Fruit fly (Drosophila melanogaster) whole organism, wandering third instar larva: ENCODE data around the gene CG6878.

ENCODE experiments used
- Abd-B ChIP-seq: fragments of >200 bp; optimal IDR thresholded peaks from 2 replicates; lab custom pipeline; 2017; ENCODE audit warnings: missing biosample characterization, missing genetic modification characterization
- CG32264 ChIP-seq: fragments of 200-800 bp; sonication (Bioruptor generic); optimal IDR thresholded peaks from 2 replicates; lab custom pipeline; 2016; ENCODE audit warnings: missing biosample characterization, missing genetic modification characterization
- CG9705 ChIP-seq: fragments of 200-800 bp; sonication (Bioruptor generic); optimal IDR thresholded peaks from 2 replicates; lab custom pipeline; 2018; ENCODE audit warnings: missing biosample characterization, mild to moderate bottlenecking, missing genetic modification characterization
- CrebA ChIP-seq: fragments of 200-800 bp; sonication (Bioruptor generic); optimal IDR thresholded peaks from 2 replicates; lab custom pipeline; 2016; ENCODE audit warnings: missing biosample characterization, mild to moderate bottlenecking, missing genetic modification characterization, borderline replicate concordance
- Dfd ChIP-seq: fragments of >200 bp; optimal IDR thresholded peaks from 2 replicates; lab custom pipeline; 2017; ENCODE audit warnings: missing biosample characterization, missing genetic modification characterization
- Dif ChIP-seq: fragments of 200-275, 200-300 bp; sonication (Bioruptor generic); optimal IDR thresholded peaks from 2 replicates; lab custom pipeline; 2018; ENCODE audit warnings: missing biosample characterization, missing genetic modification characterization; ENCODE audit not compliant: partially characterized antibody
- GATAd ChIP-seq: sonication (Bioruptor generic); optimal IDR thresholded peaks from 2 replicates; lab custom pipeline; 2016; ENCODE audit warnings: missing biosample characterization, missing genetic modification characterization
- HLH106 ChIP-seq: fragments of 200-800 bp; optimal IDR thresholded peaks from 3 replicates; lab custom pipeline; 2019; ENCODE audit warnings: missing biosample characterization, mild to moderate bottlenecking, missing genetic modification characterization, moderate library complexity
- Hnf4 ChIP-seq: fragments of 200-800 bp; sonication (Bioruptor generic); optimal IDR thresholded peaks from 2 replicates; lab custom pipeline; 2016; ENCODE audit warnings: missing biosample characterization, mild to moderate bottlenecking, missing genetic modification characterization
- Hr78 ChIP-seq: fragments of >200 bp; optimal IDR thresholded peaks from 2 replicates; lab custom pipeline; 2017; ENCODE audit warnings: missing biosample characterization, missing genetic modification characterization
- Hr83 ChIP-seq: fragments of 200-300 bp; sonication (Bioruptor generic); optimal IDR thresholded peaks from 2 replicates; lab custom pipeline; 2016; ENCODE audit warnings: missing biosample characterization, mild to moderate bottlenecking, missing genetic modification characterization, moderate library complexity; ENCODE audit not compliant: poor library complexity, severe bottlenecking
- Jra ChIP-seq: sonication (Bioruptor generic); optimal IDR thresholded peaks from 2 replicates; lab custom pipeline; 2016; ENCODE audit warnings: missing biosample characterization, missing genetic modification characterization
- Mio ChIP-seq: sonication (Bioruptor generic); optimal IDR thresholded peaks from 2 replicates; lab custom pipeline; 2016; ENCODE audit warnings: missing biosample characterization, missing genetic modification characterization
- Myc ChIP-seq: fragments of >200 bp; optimal IDR thresholded peaks from 2 replicates; lab custom pipeline; 2017
- N ChIP-seq: fragments of >200 bp; optimal IDR thresholded peaks from 2 replicates; lab custom pipeline; 2018; ENCODE audit warnings: missing biosample characterization, missing external identifiers, missing genetic modification characterization
- OdsH ChIP-seq: fragments of 200-800 bp; sonication (Bioruptor generic); optimal IDR thresholded peaks from 2 replicates; lab custom pipeline; 2016; ENCODE audit warnings: missing biosample characterization, mild to moderate bottlenecking, missing genetic modification characterization
- Rel ChIP-seq, 2 experiments: fragments of 200-800 bp; sonication (Bioruptor generic) in 1 of 2; optimal IDR thresholded peaks; 2 replicates in 1 of 2; 3 replicates in 1 of 2; lab custom pipeline; 2016 to 2019; ENCODE audit warnings: mild to moderate bottlenecking in 2 of 2, missing biosample characterization in 2 of 2, missing genetic modification characterization in 2 of 2, moderate library complexity in 1 of 2
- Sp1 ChIP-seq: fragments of 200-800 bp; sonication (Bioruptor generic); optimal IDR thresholded peaks from 3 replicates; lab custom pipeline; 2019; ENCODE audit warnings: missing biosample characterization, mild to moderate bottlenecking, missing genetic modification characterization, moderate library complexity
- Vsx2 ChIP-seq: fragments of 200-300, 225-300 bp; sonication (Bioruptor generic); optimal IDR thresholded peaks from 2 replicates; lab custom pipeline; 2018; ENCODE audit warnings: missing biosample characterization, missing genetic modification characterization; ENCODE audit not compliant: partially characterized antibody
- br ChIP-seq: fragments of 200-800 bp; sonication (Bioruptor generic); optimal IDR thresholded peaks from 2 replicates; lab custom pipeline; 2016; ENCODE audit warnings: missing biosample characterization, missing genetic modification characterization
- brk ChIP-seq: fragments of 200-800 bp; sonication (Bioruptor generic); optimal IDR thresholded peaks from 2 replicates; lab custom pipeline; 2016; ENCODE audit warnings: missing biosample characterization, mild to moderate bottlenecking, missing genetic modification characterization
- dl ChIP-seq, 2 experiments: fragments of 175-275, 200-275 bp in 1 of 2; fragments of 200-275 bp in 1 of 2; sonication (Bioruptor generic); optimal IDR thresholded peaks; lab custom pipeline; 2018; ENCODE audit warnings: mild to moderate bottlenecking in 2 of 2, missing biosample characterization in 2 of 2, missing genetic modification characterization in 2 of 2, moderate library complexity in 2 of 2; ENCODE audit not compliant: partially characterized antibody in 2 of 2, insufficient read depth in 1 of 2
- dmrt93B ChIP-seq: fragments of 200-800 bp; sonication (Bioruptor generic); optimal IDR thresholded peaks from 2 replicates; lab custom pipeline; 2018; ENCODE audit warnings: missing biosample characterization, mild to moderate bottlenecking, missing genetic modification characterization
- dsf ChIP-seq: sonication (Bioruptor generic); optimal IDR thresholded peaks from 2 replicates; lab custom pipeline; 2016; ENCODE audit warnings: missing biosample characterization, missing genetic modification characterization, borderline replicate concordance
- ey ChIP-seq: fragments of 200-800 bp; sonication (Bioruptor generic); optimal IDR thresholded peaks from 2 replicates; lab custom pipeline; 2016; ENCODE audit warnings: missing biosample characterization, missing genetic modification characterization
- foxo ChIP-seq, 2 experiments: fragments of 200-800 bp; sonication (Bioruptor generic); optimal IDR thresholded peaks; 2 replicates in 1 of 2; 3 replicates in 1 of 2; lab custom pipeline; 2016 to 2017; ENCODE audit warnings: missing biosample characterization in 2 of 2, missing genetic modification characterization in 2 of 2
- fru ChIP-seq: fragments of 200-800 bp; sonication (Bioruptor generic); optimal IDR thresholded peaks from 3 replicates; lab custom pipeline; 2016; ENCODE audit warnings: missing biosample characterization, mild to moderate bottlenecking, missing genetic modification characterization
- h ChIP-seq: fragments of 200-800 bp; sonication (Bioruptor generic); optimal IDR thresholded peaks from 3 replicates; lab custom pipeline; 2016; ENCODE audit warnings: missing biosample characterization, mild to moderate bottlenecking, missing genetic modification characterization
- jim ChIP-seq: fragments of 175-275, 200-325 bp; sonication (Bioruptor generic); optimal IDR thresholded peaks from 2 replicates; lab custom pipeline; 2016; ENCODE audit warnings: missing biosample characterization, mild to moderate bottlenecking, missing genetic modification characterization
- lola ChIP-seq: fragments of >200 bp; optimal IDR thresholded peaks from 2 replicates; lab custom pipeline; 2017; ENCODE audit warnings: missing biosample characterization, missing genetic modification characterization
- pan ChIP-seq: fragments of >200 bp; optimal IDR thresholded peaks from 2 replicates; lab custom pipeline; 2017
- psq ChIP-seq: fragments of 200-800 bp; sonication (Bioruptor generic); optimal IDR thresholded peaks from 3 replicates; lab custom pipeline; 2017; ENCODE audit warnings: missing biosample characterization, mild to moderate bottlenecking, missing genetic modification characterization, moderate library complexity
- rgr ChIP-seq: fragments of 200-800 bp; sonication (Bioruptor generic); optimal IDR thresholded peaks from 3 replicates; lab custom pipeline; 2016; ENCODE audit warnings: missing biosample characterization, mild to moderate bottlenecking, missing genetic modification characterization
- sage ChIP-seq: fragments of 200-800 bp; sonication (Bioruptor generic); optimal IDR thresholded peaks from 2 replicates; lab custom pipeline; 2016; ENCODE audit warnings: missing biosample characterization, mild to moderate bottlenecking, missing genetic modification characterization
- sv ChIP-seq: fragments of 200-800 bp; sonication (Bioruptor generic); optimal IDR thresholded peaks from 3 replicates; lab custom pipeline; 2016; ENCODE audit warnings: missing biosample characterization, missing genetic modification characterization
- tai ChIP-seq: sonication (Bioruptor generic); optimal IDR thresholded peaks from 2 replicates; lab custom pipeline; 2016; ENCODE audit warnings: missing biosample characterization, missing genetic modification characterization
- usp ChIP-seq: fragments of >200 bp; optimal IDR thresholded peaks from 2 replicates; lab custom pipeline; 2017; ENCODE audit warnings: missing biosample characterization, missing genetic modification characterization
- woc ChIP-seq: sonication (Bioruptor generic); optimal IDR thresholded peaks from 2 replicates; lab custom pipeline; 2016; ENCODE audit warnings: missing biosample characterization, mild to moderate bottlenecking, missing genetic modification characterization

Gene CG6878

DNA sequence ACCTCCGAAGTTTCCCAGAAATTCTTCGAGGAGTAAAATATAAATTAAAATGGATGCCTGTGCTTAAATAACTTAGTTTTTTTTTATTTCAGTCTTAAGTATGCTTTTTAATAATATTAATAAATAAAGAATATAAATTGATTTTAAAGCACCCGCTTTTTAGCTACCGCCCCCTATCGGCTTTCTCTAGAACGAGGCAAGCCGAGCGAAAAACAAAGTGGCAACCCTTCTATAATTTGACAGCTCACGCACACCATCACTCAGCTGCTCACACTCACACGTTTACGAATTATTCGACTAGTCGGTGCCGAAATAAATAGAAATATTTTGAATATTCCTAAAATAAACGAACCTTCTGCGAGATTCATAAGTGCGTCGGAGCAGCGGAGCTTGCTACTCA, at the start of gene CG6878:
Gene CG6878, plus strand, starts transcription at position 269 of the 400 bp plus-strand sequence.
- TF ChIP-seq Sp1 (GFP tag; lab: Kevin White, UChicago) (no peak), ey (no peak), Hnf4 (GFP tag; lab: Kevin White, UChicago) (no peak), Rel (GFP tag; optimal IDR thresholded peaks at IDR 0.05; lab: Kevin White, UChicago) (no peak), Rel (tag; optimal IDR thresholded peaks at IDR 0.05; lab: Kevin White, UChicago) (peak; percentile 9), jim (GFP tag; lab: Kevin White, UChicago) (no peak), fru (GFP tag; lab: Kevin White, UChicago) (no peak), HLH106 (no peak), Vsx2 (GFP tag; lab: Kevin White, UChicago) (no peak), sage (GFP tag; lab: Kevin White, UChicago) (no peak), Abd-B (GFP tag; lab: Kevin White, UChicago) (no peak), brk (GFP tag; lab: Kevin White, UChicago) (no peak), rgr (no peak), dl (GFP tag; optimal IDR thresholded peaks at IDR 0.05; lab: Kevin White, UChicago; ENCODE audit: insufficient read depth in 1 of 2, partially characterized antibody in 2 of 2) (no peak), dsf (no peak), Myc (lab: Kevin White, UChicago) (peak; percentile 47), psq (no peak), Dif (GFP tag; lab: Kevin White, UChicago) (no peak), usp (GFP tag; lab: Kevin White, UChicago) (no peak), CrebA (GFP tag; lab: Kevin White, UChicago) (no peak), CG32264 (GFP tag; lab: Kevin White, UChicago) (no peak), N (GFP tag; lab: Kevin White, UChicago) (peak; percentile 51), tai (GFP tag; lab: Kevin White, UChicago) (no peak), h (GFP tag; lab: Kevin White, UChicago) (no peak), Hr83 (GFP tag; lab: Kevin White, UChicago) (peak; percentile 34), sv (GFP tag; lab: Kevin White, UChicago) (no peak), br (GFP tag; lab: Kevin White, UChicago) (no peak), Hr78 (GFP tag; lab: Kevin White, UChicago) (no peak), Mio (GFP tag; lab: Kevin White, UChicago) (no peak), Jra (no peak), woc (no peak), foxo (GFP tag; optimal IDR thresholded peaks at IDR 0.05; lab: Kevin White, UChicago) (no peak), lola (GFP tag; lab: Kevin White, UChicago) (no peak), OdsH (GFP tag; lab: Kevin White, UChicago) (no peak), dmrt93B (no peak), Dfd (GFP tag; lab: Kevin White, UChicago) (no peak), pan (no peak), GATAd (GFP tag; lab: Kevin White, UChicago) (no peak), CG9705 (GFP tag; lab: Kevin White, UChicago) (peak; percentile 10)

DNA sequence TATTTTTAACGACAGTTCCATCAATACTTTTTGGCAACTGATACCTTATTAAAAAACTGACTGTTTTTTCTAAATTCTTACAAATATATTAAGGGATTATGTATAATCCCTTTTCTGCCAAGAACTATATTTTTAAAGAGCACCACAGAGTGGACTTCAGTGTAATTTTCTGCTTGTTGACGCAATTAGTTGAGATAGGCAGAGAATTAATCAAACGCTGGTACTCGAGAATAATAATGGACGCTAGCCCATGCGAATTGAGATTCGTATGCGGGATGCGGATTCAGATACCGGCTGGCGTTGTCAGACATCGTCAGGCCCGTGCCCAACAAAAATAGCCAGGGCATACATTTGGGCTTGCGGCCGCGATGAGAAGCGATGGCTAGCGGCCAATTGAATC, 48.4 kb upstream of the CG6878 start, which contains the start of gene CG13458:
Gene CG13458, plus strand, starts transcription at position 301 of the 400 bp plus-strand sequence.
- TF ChIP-seq pan, result no peak
- no peak for TF ChIP-seq GATAd (GFP tag; lab: Kevin White, UChicago)
- no peak for TF ChIP-seq dsf
- TF ChIP-seq fru (GFP tag; lab: Kevin White, UChicago), result no peak
- no peak for TF ChIP-seq dmrt93B
- no peak for TF ChIP-seq Sp1 (GFP tag; lab: Kevin White, UChicago)
- no peak for TF ChIP-seq jim (GFP tag; lab: Kevin White, UChicago)
- TF ChIP-seq dl (GFP tag; optimal IDR thresholded peaks at IDR 0.05; lab: Kevin White, UChicago; ENCODE audit: insufficient read depth in 1 of 2, partially characterized antibody in 2 of 2), result no peak

DNA sequence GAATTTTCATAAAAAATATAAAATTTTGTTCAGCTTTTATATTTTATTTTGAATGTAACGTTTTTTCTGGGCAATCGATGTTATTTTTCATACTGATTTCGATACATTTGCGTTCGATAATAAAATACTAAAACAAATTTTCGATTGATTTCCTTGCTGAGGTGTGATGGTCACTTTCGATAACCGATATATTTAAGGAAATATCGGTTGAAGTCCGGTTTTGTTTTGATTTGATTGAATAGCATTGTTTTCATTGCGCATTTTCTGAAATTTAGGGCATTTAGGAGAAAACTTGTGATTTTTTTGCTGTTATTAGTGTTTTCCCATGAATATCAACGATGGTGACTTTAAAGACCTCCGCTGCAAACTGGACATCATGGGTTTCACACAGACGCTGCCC, 45.1 kb upstream of the CG6878 start, which contains the start of gene Cep135:
Gene Cep135, plus strand, starts transcription at position 202 of the 400 bp plus-strand sequence.
- no peak for TF ChIP-seq CG9705 (GFP tag; lab: Kevin White, UChicago)
- peak; percentile 71 for TF ChIP-seq brk (GFP tag; lab: Kevin White, UChicago)
- TF ChIP-seq foxo (GFP tag; optimal IDR thresholded peaks at IDR 0.05; lab: Kevin White, UChicago), result no peak
